Worm (Caenorhabditis elegans): ENCODE data around the gene nhr-70.

DNA sequence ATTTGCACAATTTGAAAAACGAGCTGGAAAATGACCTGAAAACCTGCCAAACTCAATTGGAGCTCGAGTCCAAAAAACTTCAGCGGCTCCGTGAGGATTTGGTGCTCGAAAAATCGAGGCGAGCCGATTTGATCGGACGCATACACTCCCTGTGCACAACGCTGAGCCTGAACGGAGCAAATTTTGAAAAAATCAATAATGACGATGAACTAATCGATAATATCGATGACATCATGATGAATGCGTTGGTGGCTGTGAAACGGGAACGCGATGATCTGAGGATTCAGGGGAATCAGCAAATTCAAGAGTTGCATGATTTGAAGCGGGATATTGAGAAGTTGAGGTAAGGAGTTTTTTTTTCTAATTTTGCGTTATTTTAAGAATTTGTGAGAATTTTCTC is 10.9 kb upstream of the nhr-70 start:
- TF ChIP-seq flh-1 (GFP tag; optimal IDR thresholded peaks at IDR 0.05) (no peak), nhr-76 (tag; optimal IDR thresholded peaks at IDR 0.05) (no peak), snpc-4 (tag; optimal IDR thresholded peaks at IDR 0.05) (no peak), sptf-1 (tag; optimal IDR thresholded peaks at IDR 0.05) (no peak), pha-4 (tag; optimal IDR thresholded peaks at IDR 0.05) (no peak), hlh-1 (tag; optimal IDR thresholded peaks at IDR 0.05) (no peak), mab-5 (tag; optimal IDR thresholded peaks at IDR 0.05) (no peak), nhr-12 (tag; optimal IDR thresholded peaks at IDR 0.05) (no peak)
